Fruit fly (Drosophila melanogaster) whole organism, wandering third instar larva: Measurements from ENCODE around the gene Ac78C.
A peak's percentile ranks its signal among the peaks of the same experiment; 100 is the strongest.

ENCODE experiments used
- Abd-B ChIP-seq: fragments of >200 bp; optimal IDR thresholded peaks from 2 replicates; lab custom pipeline; 2017; ENCODE audit warnings: missing biosample characterization, missing genetic modification characterization
- CG32264 ChIP-seq: fragments of 200-800 bp; sonication (Bioruptor generic); optimal IDR thresholded peaks from 2 replicates; lab custom pipeline; 2016; ENCODE audit warnings: missing biosample characterization, missing genetic modification characterization
- CG9705 ChIP-seq: fragments of 200-800 bp; sonication (Bioruptor generic); optimal IDR thresholded peaks from 2 replicates; lab custom pipeline; 2018; ENCODE audit warnings: missing biosample characterization, mild to moderate bottlenecking, missing genetic modification characterization
- CrebA ChIP-seq: fragments of 200-800 bp; sonication (Bioruptor generic); optimal IDR thresholded peaks from 2 replicates; lab custom pipeline; 2016; ENCODE audit warnings: missing biosample characterization, mild to moderate bottlenecking, missing genetic modification characterization, borderline replicate concordance
- Dfd ChIP-seq: fragments of >200 bp; optimal IDR thresholded peaks from 2 replicates; lab custom pipeline; 2017; ENCODE audit warnings: missing biosample characterization, missing genetic modification characterization
- Dif ChIP-seq: fragments of 200-275, 200-300 bp; sonication (Bioruptor generic); optimal IDR thresholded peaks from 2 replicates; lab custom pipeline; 2018; ENCODE audit warnings: missing biosample characterization, missing genetic modification characterization; ENCODE audit not compliant: partially characterized antibody
- GATAd ChIP-seq: sonication (Bioruptor generic); optimal IDR thresholded peaks from 2 replicates; lab custom pipeline; 2016; ENCODE audit warnings: missing biosample characterization, missing genetic modification characterization
- HLH106 ChIP-seq: fragments of 200-800 bp; optimal IDR thresholded peaks from 3 replicates; lab custom pipeline; 2019; ENCODE audit warnings: missing biosample characterization, mild to moderate bottlenecking, missing genetic modification characterization, moderate library complexity
- Hnf4 ChIP-seq: fragments of 200-800 bp; sonication (Bioruptor generic); optimal IDR thresholded peaks from 2 replicates; lab custom pipeline; 2016; ENCODE audit warnings: missing biosample characterization, mild to moderate bottlenecking, missing genetic modification characterization
- Hr78 ChIP-seq: fragments of >200 bp; optimal IDR thresholded peaks from 2 replicates; lab custom pipeline; 2017; ENCODE audit warnings: missing biosample characterization, missing genetic modification characterization
- Hr83 ChIP-seq: fragments of 200-300 bp; sonication (Bioruptor generic); optimal IDR thresholded peaks from 2 replicates; lab custom pipeline; 2016; ENCODE audit warnings: missing biosample characterization, mild to moderate bottlenecking, missing genetic modification characterization, moderate library complexity; ENCODE audit not compliant: poor library complexity, severe bottlenecking
- Jra ChIP-seq: sonication (Bioruptor generic); optimal IDR thresholded peaks from 2 replicates; lab custom pipeline; 2016; ENCODE audit warnings: missing biosample characterization, missing genetic modification characterization
- Mio ChIP-seq: sonication (Bioruptor generic); optimal IDR thresholded peaks from 2 replicates; lab custom pipeline; 2016; ENCODE audit warnings: missing biosample characterization, missing genetic modification characterization
- Myc ChIP-seq: fragments of >200 bp; optimal IDR thresholded peaks from 2 replicates; lab custom pipeline; 2017
- N ChIP-seq: fragments of >200 bp; optimal IDR thresholded peaks from 2 replicates; lab custom pipeline; 2018; ENCODE audit warnings: missing biosample characterization, missing external identifiers, missing genetic modification characterization
- OdsH ChIP-seq: fragments of 200-800 bp; sonication (Bioruptor generic); optimal IDR thresholded peaks from 2 replicates; lab custom pipeline; 2016; ENCODE audit warnings: missing biosample characterization, mild to moderate bottlenecking, missing genetic modification characterization
- Rel ChIP-seq, 2 experiments: fragments of 200-800 bp; sonication (Bioruptor generic) in 1 of 2; optimal IDR thresholded peaks; 2 replicates in 1 of 2; 3 replicates in 1 of 2; lab custom pipeline; 2016 to 2019; ENCODE audit warnings: mild to moderate bottlenecking in 2 of 2, missing biosample characterization in 2 of 2, missing genetic modification characterization in 2 of 2, moderate library complexity in 1 of 2
- Sp1 ChIP-seq: fragments of 200-800 bp; sonication (Bioruptor generic); optimal IDR thresholded peaks from 3 replicates; lab custom pipeline; 2019; ENCODE audit warnings: missing biosample characterization, mild to moderate bottlenecking, missing genetic modification characterization, moderate library complexity
- Vsx2 ChIP-seq: fragments of 200-300, 225-300 bp; sonication (Bioruptor generic); optimal IDR thresholded peaks from 2 replicates; lab custom pipeline; 2018; ENCODE audit warnings: missing biosample characterization, missing genetic modification characterization; ENCODE audit not compliant: partially characterized antibody
- br ChIP-seq: fragments of 200-800 bp; sonication (Bioruptor generic); optimal IDR thresholded peaks from 2 replicates; lab custom pipeline; 2016; ENCODE audit warnings: missing biosample characterization, missing genetic modification characterization
- brk ChIP-seq: fragments of 200-800 bp; sonication (Bioruptor generic); optimal IDR thresholded peaks from 2 replicates; lab custom pipeline; 2016; ENCODE audit warnings: missing biosample characterization, mild to moderate bottlenecking, missing genetic modification characterization
- dl ChIP-seq, 2 experiments: fragments of 175-275, 200-275 bp in 1 of 2; fragments of 200-275 bp in 1 of 2; sonication (Bioruptor generic); optimal IDR thresholded peaks; lab custom pipeline; 2018; ENCODE audit warnings: mild to moderate bottlenecking in 2 of 2, missing biosample characterization in 2 of 2, missing genetic modification characterization in 2 of 2, moderate library complexity in 2 of 2; ENCODE audit not compliant: partially characterized antibody in 2 of 2, insufficient read depth in 1 of 2
- dmrt93B ChIP-seq: fragments of 200-800 bp; sonication (Bioruptor generic); optimal IDR thresholded peaks from 2 replicates; lab custom pipeline; 2018; ENCODE audit warnings: missing biosample characterization, mild to moderate bottlenecking, missing genetic modification characterization
- dsf ChIP-seq: sonication (Bioruptor generic); optimal IDR thresholded peaks from 2 replicates; lab custom pipeline; 2016; ENCODE audit warnings: missing biosample characterization, missing genetic modification characterization, borderline replicate concordance
- ey ChIP-seq: fragments of 200-800 bp; sonication (Bioruptor generic); optimal IDR thresholded peaks from 2 replicates; lab custom pipeline; 2016; ENCODE audit warnings: missing biosample characterization, missing genetic modification characterization
- foxo ChIP-seq, 2 experiments: fragments of 200-800 bp; sonication (Bioruptor generic); optimal IDR thresholded peaks; 2 replicates in 1 of 2; 3 replicates in 1 of 2; lab custom pipeline; 2016 to 2017; ENCODE audit warnings: missing biosample characterization in 2 of 2, missing genetic modification characterization in 2 of 2
- fru ChIP-seq: fragments of 200-800 bp; sonication (Bioruptor generic); optimal IDR thresholded peaks from 3 replicates; lab custom pipeline; 2016; ENCODE audit warnings: missing biosample characterization, mild to moderate bottlenecking, missing genetic modification characterization
- h ChIP-seq: fragments of 200-800 bp; sonication (Bioruptor generic); optimal IDR thresholded peaks from 3 replicates; lab custom pipeline; 2016; ENCODE audit warnings: missing biosample characterization, mild to moderate bottlenecking, missing genetic modification characterization
- jim ChIP-seq: fragments of 175-275, 200-325 bp; sonication (Bioruptor generic); optimal IDR thresholded peaks from 2 replicates; lab custom pipeline; 2016; ENCODE audit warnings: missing biosample characterization, mild to moderate bottlenecking, missing genetic modification characterization
- lola ChIP-seq: fragments of >200 bp; optimal IDR thresholded peaks from 2 replicates; lab custom pipeline; 2017; ENCODE audit warnings: missing biosample characterization, missing genetic modification characterization
- pan ChIP-seq: fragments of >200 bp; optimal IDR thresholded peaks from 2 replicates; lab custom pipeline; 2017
- psq ChIP-seq: fragments of 200-800 bp; sonication (Bioruptor generic); optimal IDR thresholded peaks from 3 replicates; lab custom pipeline; 2017; ENCODE audit warnings: missing biosample characterization, mild to moderate bottlenecking, missing genetic modification characterization, moderate library complexity
- rgr ChIP-seq: fragments of 200-800 bp; sonication (Bioruptor generic); optimal IDR thresholded peaks from 3 replicates; lab custom pipeline; 2016; ENCODE audit warnings: missing biosample characterization, mild to moderate bottlenecking, missing genetic modification characterization
- sage ChIP-seq: fragments of 200-800 bp; sonication (Bioruptor generic); optimal IDR thresholded peaks from 2 replicates; lab custom pipeline; 2016; ENCODE audit warnings: missing biosample characterization, mild to moderate bottlenecking, missing genetic modification characterization
- sv ChIP-seq: fragments of 200-800 bp; sonication (Bioruptor generic); optimal IDR thresholded peaks from 3 replicates; lab custom pipeline; 2016; ENCODE audit warnings: missing biosample characterization, missing genetic modification characterization
- tai ChIP-seq: sonication (Bioruptor generic); optimal IDR thresholded peaks from 2 replicates; lab custom pipeline; 2016; ENCODE audit warnings: missing biosample characterization, missing genetic modification characterization
- usp ChIP-seq: fragments of >200 bp; optimal IDR thresholded peaks from 2 replicates; lab custom pipeline; 2017; ENCODE audit warnings: missing biosample characterization, missing genetic modification characterization
- woc ChIP-seq: sonication (Bioruptor generic); optimal IDR thresholded peaks from 2 replicates; lab custom pipeline; 2016; ENCODE audit warnings: missing biosample characterization, mild to moderate bottlenecking, missing genetic modification characterization

Gene Ac78C

DNA sequence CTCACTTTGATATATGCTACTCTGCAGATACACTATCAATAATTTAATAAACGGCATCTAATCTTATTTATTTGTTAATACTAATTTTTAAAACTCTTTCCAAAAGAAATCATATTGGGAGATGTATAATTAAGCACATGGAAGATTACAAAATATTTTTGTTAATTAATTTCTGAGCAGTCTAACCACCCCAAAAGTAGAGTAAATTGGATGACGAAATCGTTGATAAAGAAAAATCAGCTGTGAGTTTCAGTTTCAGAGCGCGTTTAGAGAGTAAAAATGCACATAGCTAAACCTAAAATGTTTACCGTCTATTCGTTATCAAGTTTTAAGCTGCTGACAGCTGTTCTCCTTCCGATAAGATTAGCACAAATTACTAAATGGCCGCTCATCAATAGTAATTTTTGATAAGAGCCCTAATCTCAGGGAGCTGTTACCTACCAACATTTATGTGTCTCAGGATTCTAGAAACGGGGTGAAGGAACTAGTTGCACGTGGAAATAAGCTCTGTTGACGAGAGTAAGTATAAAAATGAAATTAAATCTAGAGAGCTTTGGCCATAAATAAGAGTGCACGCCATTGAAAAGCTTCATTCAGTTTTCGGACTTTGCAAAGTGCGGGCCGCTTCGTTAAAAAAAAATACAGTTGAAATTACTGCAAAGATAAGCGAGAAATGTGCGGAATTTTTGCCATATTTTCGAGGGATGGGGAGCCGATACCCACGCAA, 960 bp upstream of the Ac78C start, which contains the start of the genes chb and AsnS:
Gene chb, plus strand, starts transcription at position 327 of the 727 bp plus-strand sequence.
Gene AsnS, plus strand, starts transcription at position 592 of the 727 bp plus-strand sequence.
- peak; percentile 35 for TF ChIP-seq Hr83 (GFP tag; lab: Kevin White, UChicago)
- peak; percentile 82 for TF ChIP-seq Hnf4 (GFP tag; lab: Kevin White, UChicago)
- TF ChIP-seq Vsx2, result no peak
- peak; percentile 38 for TF ChIP-seq sage (GFP tag; lab: Kevin White, UChicago)
- TF ChIP-seq woc (GFP tag; lab: Kevin White, UChicago), result peak; percentile 87
- TF ChIP-seq dmrt93B (GFP tag; lab: Kevin White, UChicago), result peak; percentile 52
- TF ChIP-seq OdsH, result peak; percentile 86
- TF ChIP-seq dsf (GFP tag; lab: Kevin White, UChicago), result peak; percentile 44
- TF ChIP-seq Dfd (GFP tag; lab: Kevin White, UChicago), result no peak
- TF ChIP-seq fru, result peak; percentile 71
- peak; percentile 83 for TF ChIP-seq ey (GFP tag; lab: Kevin White, UChicago)
- TF ChIP-seq foxo (GFP tag; optimal IDR thresholded peaks at IDR 0.05; lab: Kevin White, UChicago), result peak in 1 of 2 experiments; percentile 87
- peak in 1 of 2 experiments; percentile 8 for TF ChIP-seq dl (GFP tag; optimal IDR thresholded peaks at IDR 0.05; lab: Kevin White, UChicago; ENCODE audit: insufficient read depth in 1 of 2, partially characterized antibody in 2 of 2)
- TF ChIP-seq h (GFP tag; lab: Kevin White, UChicago), result peak; percentile 87
- no peak for TF ChIP-seq Dif
- TF ChIP-seq tai, result no peak
- TF ChIP-seq Abd-B (GFP tag; lab: Kevin White, UChicago), result no peak
- TF ChIP-seq sv (GFP tag; lab: Kevin White, UChicago), result no peak
- TF ChIP-seq Mio (GFP tag; lab: Kevin White, UChicago), result no peak
- TF ChIP-seq Hr78 (GFP tag; lab: Kevin White, UChicago), result no peak
- peak; percentile 77 for TF ChIP-seq br (GFP tag; lab: Kevin White, UChicago)
- TF ChIP-seq GATAd, result no peak
- TF ChIP-seq Sp1 (GFP tag; lab: Kevin White, UChicago), result peak; percentile 88
- peak; percentile 87 for TF ChIP-seq HLH106 (tag; lab: Kevin White, UChicago)
- TF ChIP-seq Jra (GFP tag; lab: Kevin White, UChicago), result peak; percentile 42
- TF ChIP-seq brk (GFP tag; lab: Kevin White, UChicago), result peak; percentile 47
- peak; percentile 41 for TF ChIP-seq CrebA (GFP tag; lab: Kevin White, UChicago)
- TF ChIP-seq pan (lab: Kevin White, UChicago), result no peak
- TF ChIP-seq lola, result no peak
- no peak for TF ChIP-seq usp
- TF ChIP-seq CG32264 (GFP tag; lab: Kevin White, UChicago), result peak; percentile 64
- no peak for TF ChIP-seq jim
- peak; percentile 92 for TF ChIP-seq rgr (GFP tag; lab: Kevin White, UChicago)
- TF ChIP-seq psq, result peak; percentile 65
- no peak for TF ChIP-seq Myc (lab: Kevin White, UChicago)
- no peak for TF ChIP-seq Rel (GFP tag; optimal IDR thresholded peaks at IDR 0.05; lab: Kevin White, UChicago)
- peak; percentile 9 for TF ChIP-seq Rel (tag; optimal IDR thresholded peaks at IDR 0.05; lab: Kevin White, UChicago)
- no peak for TF ChIP-seq N (GFP tag; lab: Kevin White, UChicago)
- no peak for TF ChIP-seq CG9705

DNA sequence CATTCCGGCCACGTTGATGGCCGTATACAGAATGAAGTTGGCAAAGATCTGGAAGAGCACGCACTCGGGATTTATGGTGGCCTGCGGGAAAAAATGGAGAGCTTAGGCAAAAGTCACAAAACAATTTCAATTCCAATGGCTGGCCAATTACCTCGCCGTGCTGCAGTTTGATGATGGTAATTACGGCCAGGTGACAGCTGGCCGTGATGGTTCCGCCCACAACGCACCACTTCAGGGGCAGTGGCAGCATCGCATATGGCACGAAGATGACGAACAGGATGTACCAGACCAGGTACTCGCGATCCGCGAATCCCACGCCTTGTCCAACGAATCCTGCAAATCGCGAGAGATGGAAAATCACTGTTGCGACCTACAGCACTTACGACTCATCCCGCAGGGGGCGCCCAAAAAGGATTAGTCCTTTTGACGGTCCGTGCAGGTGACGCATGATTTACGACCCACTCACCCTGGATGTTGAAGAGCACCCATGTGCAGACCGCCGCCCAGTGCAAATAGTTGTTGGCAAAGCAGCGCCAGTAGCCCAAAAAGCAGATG, 25.8 kb downstream of the Ac78C start:
- no peak for TF ChIP-seq brk (GFP tag; lab: Kevin White, UChicago)
